Worm (Caenorhabditis elegans): ENCODE data around the gene K05G3.2.
"Not testable (repeated sequence)": the region's sequence is repeated elsewhere in the genome, so short reads cannot be mapped to it uniquely, and the experiment has no call there.

Gene K05G3.2

ce11 chrX:16515265-16515664 is 20.5 kb downstream of the K05G3.2 start, which contains the start of gene T25D1.2:
Gene T25D1.2 (plus strand): TSS chrX:16515565.
- TF ChIP-seq snpc-4, fos-1, aha-1 (tag; optimal IDR thresholded peaks at IDR 0.05): not testable (repeated sequence)

ce11 chrX:16518771-16519170 is 24.0 kb downstream of the K05G3.2 start:
- TF ChIP-seq efl-1 (optimal IDR thresholded peaks at IDR 0.05): no peak
- TF ChIP-seq efl-1 (GFP tag; optimal IDR thresholded peaks at IDR 0.05 in 1 of 2): peak in 1 of 2 experiments; percentile 55
- no peak for TF ChIP-seq nhr-19 (GFP tag; conservative IDR thresholded peaks at IDR 0.05)

- TF ChIP-seq rnt-1 (tag; optimal IDR thresholded peaks at IDR 0.05) (no peak), isw-1 (GFP tag; IDR thresholded peaks at IDR 0.05) (no peak)
Measured at ce11 chrX:16519517-16519916, 24.8 kb downstream of the K05G3.2 start, which contains the start of gene T25D1.1. Gene T25D1.1 (plus strand): TSS chrX:16519817.

ce11 chrX:16521722-16522121 is 27.0 kb downstream of the K05G3.2 start:
- peak; percentile 57 for TF ChIP-seq nhr-85 (tag)
- TF ChIP-seq fkh-4 (tag; optimal IDR thresholded peaks at IDR 0.05; ENCODE audit: borderline replicate concordance): no peak
- peak; percentile 21 to 72 for TF ChIP-seq lsy-2 (tag; optimal IDR thresholded peaks at IDR 0.05)
- no peak for TF ChIP-seq nhr-47 (tag; optimal IDR thresholded peaks at IDR 0.05)
- TF ChIP-seq unc-62 (GFP tag; optimal IDR thresholded peaks at IDR 0.05): no peak
- TF ChIP-seq F16B12.6 (tag; optimal IDR thresholded peaks at IDR 0.05): peak; percentile 20
- TF ChIP-seq pqm-1 (tag; optimal IDR thresholded peaks at IDR 0.05): no peak

ce11 chrX:16523827-16524226 is 29.1 kb downstream of the K05G3.2 start:
- peak; percentile 49 for TF ChIP-seq nhr-71 (tag; optimal IDR thresholded peaks at IDR 0.05)

- TF ChIP-seq nhr-90 (tag; optimal IDR thresholded peaks at IDR 0.05; ENCODE audit: poor library complexity) (no peak), efl-1 (optimal IDR thresholded peaks at IDR 0.05) (no peak), efl-1 (GFP tag; optimal IDR thresholded peaks at IDR 0.05 in 1 of 2) (peak in 1 of 2 experiments; percentile 59)
Measured at ce11 chrX:16524310-16524709, 29.6 kb downstream of the K05G3.2 start.

- TF ChIP-seq irx-1 (tag; optimal IDR thresholded peaks at IDR 0.05): no peak
- TF ChIP-seq unc-130 (tag; optimal IDR thresholded peaks at IDR 0.05): peak; percentile 69
- peak; percentile 20 for TF ChIP-seq swsn-7 (tag; optimal IDR thresholded peaks at IDR 0.05)
- TF ChIP-seq nhr-71 (tag; optimal IDR thresholded peaks at IDR 0.05): peak; percentile 82
- no peak for TF ChIP-seq hpl-2 (GFP tag; optimal IDR thresholded peaks at IDR 0.05)
- TF ChIP-seq hlh-4 (tag; optimal IDR thresholded peaks at IDR 0.05): no peak
- TF ChIP-seq efl-1 (optimal IDR thresholded peaks at IDR 0.05): peak in 1 of 2 experiments; percentile 8
- no peak for TF ChIP-seq efl-1 (GFP tag; optimal IDR thresholded peaks at IDR 0.05 in 1 of 2)
- TF ChIP-seq lsy-2 (tag; optimal IDR thresholded peaks at IDR 0.05): peak; percentile 35 to 39
- peak; percentile 69 for TF ChIP-seq nhr-19 (GFP tag; conservative IDR thresholded peaks at IDR 0.05)
- peak; percentile 8 for TF ChIP-seq pag-3 (tag; optimal IDR thresholded peaks at IDR 0.05; ENCODE audit: borderline replicate concordance, insufficient read depth)
- peak; percentile 91 for TF ChIP-seq lin-14 (GFP tag; optimal IDR thresholded peaks at IDR 0.05)
- TF ChIP-seq xbp-1 (tag; optimal IDR thresholded peaks at IDR 0.05): peak; percentile 8
- TF ChIP-seq rnt-1 (tag; optimal IDR thresholded peaks at IDR 0.05): peak; percentile 77
- TF ChIP-seq isw-1 (GFP tag; IDR thresholded peaks at IDR 0.05): no peak
- TF ChIP-seq snu-23 (GFP tag; optimal IDR thresholded peaks at IDR 0.05): peak; percentile 47
- peak; percentile 29 for TF ChIP-seq nhr-20 (tag; optimal IDR thresholded peaks at IDR 0.05)
Measured at ce11 chrX:16525632-16526031, 30.9 kb downstream of the K05G3.2 start.

- peak; percentile 7 for TF ChIP-seq nhr-85 (tag)
- TF ChIP-seq elt-3 (tag; optimal IDR thresholded peaks at IDR 0.05): no peak
Measured at ce11 chrX:16527815-16528214, 33.1 kb downstream of the K05G3.2 start.
